Fruit fly (Drosophila melanogaster) whole organism, embryonic: ENCODE results near the gene CG11768.

Source experiments
- ATbp ChIP-seq: fragments of 200-800 bp; sonication (Bioruptor generic); optimal IDR thresholded peaks from 2 replicates; lab custom pipeline; 2017; ENCODE audit warnings: missing biosample characterization, mild to moderate bottlenecking, missing genetic modification characterization, missing genetic modification reagents
- Atf6 ChIP-seq: fragments of 200-800 bp; sonication (Bioruptor generic); IDR thresholded peaks from 2 replicates; pipeline ENCODE4 v1.3.6; 2022; ENCODE audit warnings: missing biosample characterization, missing genetic modification characterization
- Blimp-1 ChIP-seq: fragments of 200-800 bp; sonication (Bioruptor generic); optimal IDR thresholded peaks from 3 replicates; lab custom pipeline; 2018; ENCODE audit warnings: missing biosample characterization, missing genetic modification characterization, mild to moderate bottlenecking, moderate library complexity, missing genetic modification reagents
- CG12219 ChIP-seq: fragments of 200-800 bp; sonication (Bioruptor generic); optimal IDR thresholded peaks from 3 replicates; lab custom pipeline; 2018; ENCODE audit warnings: missing biosample characterization, mild to moderate bottlenecking, missing genetic modification characterization
- CG1529 ChIP-seq: fragments of 200-800 bp; sonication (Bioruptor generic); optimal IDR thresholded peaks from 3 replicates; lab custom pipeline; 2018; ENCODE audit warnings: missing biosample characterization, missing genetic modification characterization
- CG15601 ChIP-seq: fragments of 200-800 bp; sonication (Bioruptor generic); optimal IDR thresholded peaks from 3 replicates; lab custom pipeline; 2019; ENCODE audit warnings: missing biosample characterization, mild to moderate bottlenecking, missing genetic modification characterization, moderate library complexity
- CG1602 ChIP-seq: fragments of 200-800 bp; sonication (Bioruptor generic); optimal IDR thresholded peaks from 3 replicates; lab custom pipeline; 2016; ENCODE audit warnings: missing biosample characterization, missing genetic modification characterization
- CG2678 ChIP-seq: fragments of 200-800 bp; sonication (Bioruptor generic); optimal IDR thresholded peaks from 3 replicates; lab custom pipeline; 2019; ENCODE audit warnings: missing biosample characterization, mild to moderate bottlenecking, missing genetic modification characterization, moderate library complexity
- CG2712 ChIP-seq: fragments of 200-800 bp; optimal IDR thresholded peaks from 3 replicates; lab custom pipeline; 2019; ENCODE audit warnings: missing biosample characterization, mild to moderate bottlenecking, missing genetic modification characterization, moderate library complexity
- CG2889 ChIP-seq: fragments of 200-800 bp; sonication (Bioruptor generic); IDR thresholded peaks from 3 replicates; pipeline ENCODE4 v1.3.6; 2022; ENCODE audit warnings: missing biosample characterization, missing genetic modification characterization
- CG3065 ChIP-seq: fragments of 200-800 bp; sonication (Bioruptor generic); optimal IDR thresholded peaks from 2 replicates; lab custom pipeline; 2016; ENCODE audit warnings: missing biosample characterization, missing genetic modification characterization
- CG31224 ChIP-seq: fragments of 200-800 bp; sonication (Bioruptor generic); IDR thresholded peaks from 2 replicates; pipeline ENCODE4 v1.3.6; 2022; ENCODE audit warnings: missing biosample characterization, missing genetic modification characterization
- CG3281 ChIP-seq: fragments of 200-800 bp; sonication (Bioruptor generic); optimal IDR thresholded peaks from 3 replicates; lab custom pipeline; 2017; ENCODE audit warnings: missing biosample characterization, mild to moderate bottlenecking, missing genetic modification characterization
- CG7839 ChIP-seq: fragments of 200-800 bp; sonication (Bioruptor generic); optimal IDR thresholded peaks from 3 replicates; lab custom pipeline; 2018; ENCODE audit warnings: missing biosample characterization, mild to moderate bottlenecking, missing genetic modification characterization, moderate library complexity
- CG8388 ChIP-seq: fragments of 200-800 bp; sonication (Bioruptor generic); optimal IDR thresholded peaks from 2 replicates; lab custom pipeline; 2019; ENCODE audit warnings: missing biosample characterization, mild to moderate bottlenecking, missing genetic modification characterization, moderate library complexity
- CG9437 ChIP-seq: fragments of 200-800 bp; sonication (Bioruptor generic); optimal IDR thresholded peaks from 2 replicates; lab custom pipeline; 2018; ENCODE audit warnings: missing biosample characterization, mild to moderate bottlenecking, missing genetic modification characterization
- Dbx ChIP-seq: fragments of 200-800 bp; sonication (Bioruptor generic); IDR thresholded peaks from 3 replicates; pipeline ENCODE4 v1.3.6; 2022; ENCODE audit warnings: missing biosample characterization, missing genetic modification characterization
- Doc3 ChIP-seq: fragments of 200-800 bp; sonication (Bioruptor generic); IDR thresholded peaks from 3 replicates; pipeline ENCODE4 v1.3.6; 2022; ENCODE audit warnings: missing biosample characterization, missing genetic modification characterization; ENCODE audit not compliant: partially characterized antibody
- Ets65A ChIP-seq: fragments of 200-800 bp; sonication (Bioruptor generic); peaks from one replicate; lab custom pipeline; 2016; ENCODE audit warnings: missing biosample characterization, missing genetic modification characterization
- HHEX ChIP-seq: fragments of 200-800 bp; sonication (Bioruptor generic); optimal IDR thresholded peaks from 3 replicates; lab custom pipeline; 2017; ENCODE audit warnings: missing biosample characterization, mild to moderate bottlenecking, missing genetic modification characterization, missing genetic modification reagents
- HLH54F ChIP-seq: fragments of 200-800 bp; sonication (Bioruptor generic); optimal IDR thresholded peaks from 3 replicates; lab custom pipeline; 2016; ENCODE audit warnings: missing biosample characterization, missing genetic modification characterization
- Rfx ChIP-seq: fragments of 200-800 bp; sonication (Bioruptor generic); IDR thresholded peaks from 2 replicates; pipeline ENCODE4 v1.3.6; 2022; ENCODE audit warnings: missing biosample characterization, missing genetic modification characterization
- Rx ChIP-seq: fragments of 200-800 bp; sonication (Bioruptor generic); IDR thresholded peaks from 2 replicates; pipeline ENCODE4 v1.3.6; 2022; ENCODE audit warnings: missing biosample characterization, missing genetic modification characterization
- Stat92E ChIP-seq, 3 experiments: fragments of >200 bp in 2 of 3; fragments of 200-800 bp in 1 of 3; sonication (Bioruptor generic) in 1 of 3; optimal IDR thresholded peaks; 2 replicates each; lab custom pipeline; 2017 to 2019; ENCODE audit warnings: missing biosample characterization in 3 of 3, missing genetic modification characterization in 3 of 3, mild to moderate bottlenecking in 1 of 3, moderate library complexity in 1 of 3
- Vsx1 ChIP-seq: fragments of 200-800 bp; sonication (Bioruptor generic); optimal IDR thresholded peaks from 2 replicates; lab custom pipeline; 2017; ENCODE audit warnings: missing biosample characterization, mild to moderate bottlenecking, missing genetic modification characterization, missing genetic modification reagents
- ash1 ChIP-seq: fragments of 200-800 bp; sonication (Bioruptor generic); optimal IDR thresholded peaks from 2 replicates; lab custom pipeline; 2018; ENCODE audit warnings: missing biosample characterization, mild to moderate bottlenecking, missing genetic modification characterization
- cato ChIP-seq: fragments of 200-800 bp; sonication (Bioruptor generic); optimal IDR thresholded peaks from 2 replicates; lab custom pipeline; 2016; ENCODE audit warnings: missing biosample characterization, missing genetic modification characterization, borderline replicate concordance
- corto ChIP-seq: fragments of 200-800 bp; sonication (Bioruptor generic); optimal IDR thresholded peaks from 2 replicates; lab custom pipeline; 2016; ENCODE audit warnings: missing biosample characterization, mild to moderate bottlenecking, missing genetic modification characterization, moderate library complexity
- crc ChIP-seq: fragments of 200-800 bp; sonication (Bioruptor generic); optimal IDR thresholded peaks from 2 replicates; lab custom pipeline; 2016; ENCODE audit warnings: missing biosample characterization, missing genetic modification characterization
- crol ChIP-seq: fragments of 200-800 bp; sonication (Bioruptor generic); IDR thresholded peaks from 2 replicates; pipeline ENCODE4 v1.3.6; 2022; ENCODE audit warnings: missing biosample characterization, missing genetic modification characterization
- da ChIP-seq: fragments of 200-800 bp; sonication (Bioruptor generic); optimal IDR thresholded peaks from 2 replicates; lab custom pipeline; 2016; ENCODE audit warnings: missing biosample characterization, missing genetic modification characterization
- dmrt99B ChIP-seq: fragments of 200-800 bp; sonication (Bioruptor generic); optimal IDR thresholded peaks from 2 replicates; lab custom pipeline; 2018; ENCODE audit warnings: missing biosample characterization, mild to moderate bottlenecking, missing genetic modification characterization, moderate library complexity
- fd102C ChIP-seq: fragments of 200-800 bp; sonication (Bioruptor generic); optimal IDR thresholded peaks from 2 replicates; lab custom pipeline; 2018; ENCODE audit warnings: missing biosample characterization, mild to moderate bottlenecking, missing genetic modification characterization, moderate library complexity
- fd96Cb ChIP-seq: fragments of 200-800 bp; sonication (Bioruptor generic); optimal IDR thresholded peaks from 2 replicates; lab custom pipeline; 2018; ENCODE audit warnings: missing biosample characterization, mild to moderate bottlenecking, missing genetic modification characterization, moderate library complexity
- ftz-f1 ChIP-seq: fragments of 200-800 bp; sonication (Bioruptor generic); optimal IDR thresholded peaks from 2 replicates; lab custom pipeline; 2016; ENCODE audit warnings: missing biosample characterization, missing genetic modification characterization
- gce ChIP-seq: fragments of 200-800 bp; sonication (Bioruptor generic); IDR thresholded peaks from 3 replicates; pipeline ENCODE4 v1.3.6; 2022; ENCODE audit warnings: missing biosample characterization, missing genetic modification characterization
- gcm2 ChIP-seq: fragments of 200-800 bp; sonication (Bioruptor generic); optimal IDR thresholded peaks from 2 replicates; lab custom pipeline; 2016; ENCODE audit warnings: missing biosample characterization, missing genetic modification characterization
- gro ChIP-seq: fragments of 200-800 bp; sonication (Bioruptor generic); optimal IDR thresholded peaks from 2 replicates; lab custom pipeline; 2016; ENCODE audit warnings: missing biosample characterization, missing genetic modification characterization
- hbn ChIP-seq: fragments of 200-800 bp; sonication (Bioruptor generic); IDR thresholded peaks from 2 replicates; pipeline ENCODE4 v1.3.6; 2022; ENCODE audit warnings: missing biosample characterization, missing genetic modification characterization; ENCODE audit not compliant: partially characterized antibody
- insv ChIP-seq, 2 experiments: fragments of 200-800 bp; sonication (Bioruptor generic); optimal IDR thresholded peaks; 3 replicates each; lab custom pipeline; 2016 to 2018; ENCODE audit warnings: missing biosample characterization in 2 of 2, missing genetic modification characterization in 2 of 2
- kay ChIP-seq: fragments of 200-800 bp; sonication (Bioruptor generic); optimal IDR thresholded peaks from 2 replicates; lab custom pipeline; 2016; ENCODE audit warnings: missing biosample characterization, missing genetic modification characterization
- ken ChIP-seq: fragments of 200-800 bp; sonication (Bioruptor generic); IDR thresholded peaks from 3 replicates; pipeline ENCODE4 v1.3.6; 2022; ENCODE audit warnings: missing biosample characterization, missing genetic modification characterization
- klu ChIP-seq: fragments of 200-800 bp; sonication (Bioruptor generic); IDR thresholded peaks from 2 replicates; pipeline ENCODE4 v1.3.6; 2022; ENCODE audit warnings: missing biosample characterization, missing genetic modification characterization
- lab ChIP-seq: fragments of 200-800 bp; sonication (Bioruptor generic); optimal IDR thresholded peaks from 3 replicates; lab custom pipeline; 2017; ENCODE audit warnings: missing biosample characterization, missing genetic modification characterization, mild to moderate bottlenecking, moderate library complexity, missing genetic modification reagents
- lbe ChIP-seq: fragments of 200-800 bp; sonication (Bioruptor generic); optimal IDR thresholded peaks from 2 replicates; lab custom pipeline; 2016; ENCODE audit warnings: missing biosample characterization, mild to moderate bottlenecking, missing genetic modification characterization
- lola ChIP-seq, 3 experiments: fragments of >200 bp in 2 of 3; fragments of 200-800 bp in 1 of 3; sonication (Bioruptor generic) in 1 of 3; optimal IDR thresholded peaks; 2 replicates each; lab custom pipeline; 2017 to 2019; ENCODE audit warnings: missing biosample characterization in 3 of 3, missing genetic modification characterization in 3 of 3, mild to moderate bottlenecking in 1 of 3, moderate library complexity in 1 of 3
- mld ChIP-seq: fragments of 200-800 bp; sonication (Bioruptor generic); IDR thresholded peaks from 3 replicates; pipeline ENCODE4 v1.3.6; 2022; ENCODE audit warnings: missing biosample characterization, missing genetic modification characterization; ENCODE audit not compliant: partially characterized antibody
- org-1 ChIP-seq: fragments of 200-800 bp; sonication (Bioruptor generic); optimal IDR thresholded peaks from 2 replicates; lab custom pipeline; 2017; ENCODE audit warnings: missing biosample characterization, missing genetic modification characterization
- pb ChIP-seq: fragments of 200-800 bp; sonication (Bioruptor generic); optimal IDR thresholded peaks from 3 replicates; lab custom pipeline; 2016; ENCODE audit warnings: missing biosample characterization, missing genetic modification characterization
- trem ChIP-seq: fragments of 200-800 bp; optimal IDR thresholded peaks from 3 replicates; lab custom pipeline; 2019; ENCODE audit warnings: missing biosample characterization, mild to moderate bottlenecking, missing genetic modification characterization, moderate library complexity
- zf30C ChIP-seq: fragments of 200-800 bp; sonication (Bioruptor generic); optimal IDR thresholded peaks from 3 replicates; lab custom pipeline; 2018; ENCODE audit warnings: missing biosample characterization, mild to moderate bottlenecking, missing genetic modification characterization

CG11768 gene

dm6 chr3R:8712722-8713131 lies 55.3 kb downstream of the CG11768 start, which contains the start of gene CG8112 (continued):
- TF ChIP-seq fd96Cb (tag; lab: Kevin White, UChicago): peak; percentile 13
- TF ChIP-seq cato (GFP tag; lab: Kevin White, UChicago): no peak
- peak; percentile 7 for TF ChIP-seq Vsx1 (GFP tag; lab: Kevin White, UChicago)
- no peak for TF ChIP-seq dmrt99B (tag; lab: Kevin White, UChicago)
- no peak for TF ChIP-seq hbn
- TF ChIP-seq CG1529 (GFP tag; lab: Kevin White, UChicago): no peak
- no peak for TF ChIP-seq zf30C (GFP tag; lab: Kevin White, UChicago)
- no peak for TF ChIP-seq Doc3 (GFP tag; lab: Robert Waterston, UW)
- peak; percentile 14 for TF ChIP-seq CG8388 (GFP tag; lab: Kevin White, UChicago)
- no peak for TF ChIP-seq Dbx
- TF ChIP-seq Blimp-1 (GFP tag; lab: Kevin White, UChicago): no peak
- no peak for TF ChIP-seq gce (GFP tag; lab: Robert Waterston, UW)
- TF ChIP-seq HLH54F: no peak
- TF ChIP-seq Ets65A: no peak
- TF ChIP-seq ftz-f1 (GFP tag; lab: Kevin White, UChicago): no peak
- TF ChIP-seq mld: no peak
- TF ChIP-seq lola (GFP tag; optimal IDR thresholded peaks at IDR 0.05; lab: Kevin White, UChicago): peak in 1 of 3 experiments; percentile 2
- TF ChIP-seq HHEX (GFP tag; lab: Kevin White, UChicago): peak; percentile 6
- no peak for TF ChIP-seq Stat92E (GFP tag; optimal IDR thresholded peaks at IDR 0.05; lab: Kevin White, UChicago)
- TF ChIP-seq lab (GFP tag; lab: Kevin White, UChicago): peak; percentile 65
- TF ChIP-seq CG2712 (tag; lab: Kevin White, UChicago): peak; percentile 34
- TF ChIP-seq gro: no peak
- no peak for TF ChIP-seq Rx (GFP tag; lab: Robert Waterston, UW)
- no peak for TF ChIP-seq CG3065 (GFP tag; lab: Kevin White, UChicago)
- TF ChIP-seq CG12219 (GFP tag; lab: Kevin White, UChicago): no peak
- no peak for TF ChIP-seq crc (GFP tag; lab: Kevin White, UChicago)
- TF ChIP-seq klu (GFP tag; lab: Robert Waterston, UW): no peak
- TF ChIP-seq lbe: peak; percentile 32
- TF ChIP-seq CG7839 (tag; lab: Kevin White, UChicago): peak; percentile 14
- TF ChIP-seq Rfx (GFP tag; lab: Robert Waterston, UW): peak; percentile 30; the same call in 1 of the 2 replicates
- no peak for TF ChIP-seq da
- no peak for TF ChIP-seq CG1602 (GFP tag; lab: Kevin White, UChicago)
- TF ChIP-seq trem (tag; lab: Kevin White, UChicago): no peak
- TF ChIP-seq kay (GFP tag; lab: Kevin White, UChicago): no peak
- peak; percentile 22 for TF ChIP-seq CG9437 (GFP tag; lab: Kevin White, UChicago)
- TF ChIP-seq, all 482 proteins: peak for 60

- TF ChIP-seq Atf6 (no peak), insv (GFP tag; optimal IDR thresholded peaks at IDR 0.05; lab: Kevin White, UChicago) (no peak), CG31224 (GFP tag; lab: Robert Waterston, UW) (no peak), CG2889 (GFP tag; lab: Robert Waterston, UW) (0 out of 3 replicates have a peak, but pooled peaks have one; percentile 23), Blimp-1 (GFP tag; lab: Kevin White, UChicago) (peak; percentile 20), ash1 (GFP tag; lab: Kevin White, UChicago) (no peak), ATbp (GFP tag; lab: Kevin White, UChicago) (peak; percentile 34), CG3281 (GFP tag; lab: Kevin White, UChicago) (no peak), corto (GFP tag; lab: Kevin White, UChicago) (no peak), pb (GFP tag; lab: Kevin White, UChicago) (no peak), fd102C (GFP tag; lab: Kevin White, UChicago) (no peak), CG2678 (tag; lab: Kevin White, UChicago) (peak; percentile 37), crol (GFP tag; lab: Robert Waterston, UW) (no peak), gcm2 (GFP tag; lab: Kevin White, UChicago) (no peak), CG15601 (tag; lab: Kevin White, UChicago) (peak; percentile 4), org-1 (GFP tag; lab: Kevin White, UChicago) (no peak), ken (GFP tag; lab: Robert Waterston, UW) (no peak)
Measured at dm6 chr3R:8711890-8712449, 56.0 kb downstream of the CG11768 start.
